Worm (Caenorhabditis elegans) whole organism, L4/young adult: ENCODE data around the gene memb-1.

Source experiments
- dao-5 ChIP-seq: sonication (generic microtip); optimal IDR thresholded peaks from 2 replicates; lab custom pipeline; 2016; ENCODE audit warnings: missing genotype, missing genetic modification characterization, moderate library complexity, missing compliant biosample characterization
- him-1 ChIP-seq: sonication (generic microtip); optimal IDR thresholded peaks from 2 replicates; lab custom pipeline; 2016; ENCODE audit warnings: missing genotype, missing genetic modification reagents, missing genetic modification characterization, missing compliant biosample characterization

- TF ChIP-seq dao-5 = no peak
- TF ChIP-seq him-1 (tag; lab: Kevin White, UChicago) = no peak
These were observed 35.4 kb downstream of the memb-1 start for ce11 chrX:9405922-9406321.
